Worm (Caenorhabditis elegans) whole organism, L1 larva: ENCODE data around the gene pat-3.

Experiments
- Y116A8C.19 ChIP-seq: sonication (generic microtip); optimal IDR thresholded peaks from 2 replicates; lab custom pipeline; 2016; ENCODE audit warnings: missing compliant biosample characterization, missing genetic modification characterization, borderline replicate concordance
- alr-1 ChIP-seq: fragments of 200-800 bp; sonication (Bioruptor generic); optimal IDR thresholded peaks from 2 replicates; lab custom pipeline; 2018; ENCODE audit warnings: borderline replicate concordance, mild to moderate bottlenecking, missing genetic modification characterization, missing compliant biosample characterization
- ama-1 ChIP-seq: fragments of 150-350 bp; optimal IDR thresholded peaks from 2 replicates; lab custom pipeline; 2014
- ceh-63 ChIP-seq: fragments of 200-800 bp; sonication (Bioruptor generic); optimal IDR thresholded peaks from 2 replicates; lab custom pipeline; 2018; ENCODE audit warnings: mild to moderate bottlenecking, missing genetic modification characterization, missing compliant biosample characterization
- ceh-8 ChIP-seq: fragments of 200-800 bp; sonication (Bioruptor generic); optimal IDR thresholded peaks from 2 replicates; lab custom pipeline; 2018; ENCODE audit warnings: mild to moderate bottlenecking, missing genetic modification characterization, moderate library complexity, missing compliant biosample characterization
- ceh-82 ChIP-seq, 3 experiments: fragments of 150-350 bp in 1 of 3; sonication (generic microtip) in 2 of 3; optimal IDR thresholded peaks; 2 replicates each; lab custom pipeline; 2014 to 2017; ENCODE audit warnings: missing biosample characterization in 3 of 3, missing genetic modification characterization in 3 of 3
- ceh-88 ChIP-seq: fragments of 200-800 bp; sonication (Bioruptor generic); IDR thresholded peaks from 2 replicates; pipeline ENCODE4 v1.3.6; 2022; ENCODE audit warnings: missing genetic modification characterization, missing compliant biosample characterization
- efl-1 ChIP-seq, 4 experiments: fragments of 150-350 bp; optimal IDR thresholded peaks in 3 of 4; peaks in 1 of 4; 1 replicate in 1 of 4; 2 replicates in 3 of 4; lab custom pipeline; 2014; ENCODE audit warnings: missing biosample characterization in 2 of 4, missing genetic modification characterization in 2 of 4, missing genetic modification reagents in 2 of 4
- egl-27 ChIP-seq, 2 experiments: fragments of 150-350 bp in 1 of 2; sonication (generic microtip); optimal IDR thresholded peaks; 3 replicates each; lab custom pipeline; 2017 to 2018; ENCODE audit warnings: missing biosample characterization in 2 of 2, missing genetic modification characterization in 2 of 2, missing genetic modification reagents in 2 of 2
- elt-2 ChIP-seq: sonication (generic microtip); optimal IDR thresholded peaks from 2 replicates; lab custom pipeline; 2016; ENCODE audit warnings: missing genetic modification characterization, mild to moderate bottlenecking, inconsistent platforms, missing compliant biosample characterization, missing genetic modification reagents
- ets-5 ChIP-seq: fragments of 200-800 bp; sonication (Bioruptor generic); IDR thresholded peaks from 2 replicates; pipeline ENCODE4 v1.3.6; 2022; ENCODE audit warnings: missing genetic modification characterization, missing compliant biosample characterization
- fkh-10 ChIP-seq: sonication (generic microtip); optimal IDR thresholded peaks from 2 replicates; lab custom pipeline; 2017; ENCODE audit warnings: missing biosample characterization, missing genetic modification reagents, missing genetic modification characterization
- fkh-4 ChIP-seq: sonication (generic microtip); optimal IDR thresholded peaks from 2 replicates; lab custom pipeline; 2016; ENCODE audit warnings: missing compliant biosample characterization, missing genetic modification characterization, borderline replicate concordance
- fkh-8 ChIP-seq: sonication (generic microtip); optimal IDR thresholded peaks from 2 replicates; lab custom pipeline; 2016; ENCODE audit warnings: mild to moderate bottlenecking, missing genetic modification characterization, missing compliant biosample characterization
- fos-1 ChIP-seq: fragments of 150-350 bp; optimal IDR thresholded peaks from 2 replicates; lab custom pipeline; 2014; ENCODE audit warnings: missing biosample characterization, missing genetic modification characterization
- grh-1 ChIP-seq: fragments of 200-800 bp; sonication (Bioruptor generic); IDR thresholded peaks from 2 replicates; pipeline ENCODE4 v1.3.6; 2022; ENCODE audit warnings: missing genetic modification reagents, missing genetic modification characterization, missing compliant biosample characterization
- hlh-17 ChIP-seq: fragments of 200-800 bp; sonication (Bioruptor generic); optimal IDR thresholded peaks from 2 replicates; lab custom pipeline; 2018; ENCODE audit warnings: missing genetic modification characterization, mild to moderate bottlenecking, missing compliant biosample characterization, moderate library complexity, borderline replicate concordance
- hpl-2 ChIP-seq: fragments of 150-350 bp; optimal IDR thresholded peaks from 2 replicates; lab custom pipeline; 2014; ENCODE audit warnings: missing biosample characterization, missing genetic modification reagents, missing genetic modification characterization
- irx-1 ChIP-seq: sonication (generic microtip); optimal IDR thresholded peaks from 2 replicates; lab custom pipeline; 2016; ENCODE audit warnings: missing genetic modification characterization, missing compliant biosample characterization
- isw-1 ChIP-seq: fragments of 200-800 bp; sonication (Bioruptor generic); IDR thresholded peaks from 2 replicates; pipeline ENCODE4 v1.3.6; 2022; ENCODE audit warnings: missing genetic modification characterization, missing compliant biosample characterization
- lin-14 ChIP-seq: fragments of 200-800 bp; sonication (Bioruptor generic); optimal IDR thresholded peaks from 2 replicates; lab custom pipeline; 2018; ENCODE audit warnings: mild to moderate bottlenecking, missing genetic modification characterization, moderate library complexity, missing compliant biosample characterization
- lin-15B ChIP-seq: fragments of 150-350 bp; sonication (generic microtip); optimal IDR thresholded peaks from 3 replicates; lab custom pipeline; 2014; ENCODE audit warnings: missing biosample characterization, missing genetic modification characterization
- lin-39 ChIP-seq: fragments of 150-350 bp; optimal IDR thresholded peaks from 2 replicates; lab custom pipeline; 2014; ENCODE audit warnings: missing biosample characterization, missing genetic modification reagents, missing genetic modification characterization
- lir-3 ChIP-seq: sonication (generic microtip); optimal IDR thresholded peaks from 2 replicates; lab custom pipeline; 2016; ENCODE audit warnings: mild to moderate bottlenecking, missing genetic modification characterization, moderate library complexity, missing compliant biosample characterization; ENCODE audit not compliant: poor library complexity
- lsy-2 ChIP-seq, 2 experiments: fragments of 150-350 bp; optimal IDR thresholded peaks; 2 replicates each; lab custom pipeline; 2014; ENCODE audit warnings: missing biosample characterization in 2 of 2, missing genetic modification characterization in 2 of 2
- mef-2 ChIP-seq: fragments of 150-350 bp; optimal IDR thresholded peaks from 2 replicates; lab custom pipeline; 2014; ENCODE audit warnings: missing biosample characterization, missing genetic modification characterization
- mep-1 ChIP-seq: fragments of 150-350 bp; optimal IDR thresholded peaks from 2 replicates; lab custom pipeline; 2014; ENCODE audit warnings: missing biosample characterization, missing genetic modification characterization
- nhr-11 ChIP-seq: fragments of 150-350 bp; optimal IDR thresholded peaks from 2 replicates; lab custom pipeline; 2014; ENCODE audit warnings: missing biosample characterization, missing genetic modification characterization
- nhr-237 ChIP-seq: fragments of 150-350 bp; optimal IDR thresholded peaks from 2 replicates; lab custom pipeline; 2014; ENCODE audit warnings: missing biosample characterization, missing genetic modification characterization
- nhr-47 ChIP-seq: sonication (generic microtip); optimal IDR thresholded peaks from 2 replicates; lab custom pipeline; 2016; ENCODE audit warnings: mild to moderate bottlenecking, missing genetic modification characterization, moderate library complexity, missing compliant biosample characterization
- nhr-76 ChIP-seq: sonication (generic microtip); optimal IDR thresholded peaks from 2 replicates; lab custom pipeline; 2017; ENCODE audit warnings: missing biosample characterization, missing genetic modification characterization
- nhr-77 ChIP-seq: fragments of 150-350 bp; optimal IDR thresholded peaks from 2 replicates; lab custom pipeline; 2014; ENCODE audit warnings: missing biosample characterization, missing genetic modification characterization
- pax-3 ChIP-seq: fragments of 200-800 bp; sonication (Bioruptor generic); optimal IDR thresholded peaks from 2 replicates; lab custom pipeline; 2018; ENCODE audit warnings: mild to moderate bottlenecking, missing genetic modification characterization, moderate library complexity, missing compliant biosample characterization
- pqm-1 ChIP-seq: sonication (generic microtip); optimal IDR thresholded peaks from 3 replicates; lab custom pipeline; 2017; ENCODE audit warnings: missing biosample characterization, missing genetic modification characterization
- rnt-1 ChIP-seq: sonication (generic microtip); optimal IDR thresholded peaks from 2 replicates; lab custom pipeline; 2016; ENCODE audit warnings: mild to moderate bottlenecking, missing genetic modification characterization, moderate library complexity, missing compliant biosample characterization
- skn-1 ChIP-seq: fragments of 150-350 bp; optimal IDR thresholded peaks from 2 replicates; lab custom pipeline; 2014; ENCODE audit warnings: missing biosample characterization, missing genetic modification characterization
- snpc-4 ChIP-seq: fragments of 150-350 bp; optimal IDR thresholded peaks from 2 replicates; lab custom pipeline; 2014; ENCODE audit warnings: missing biosample characterization, missing genetic modification characterization
- snu-23 ChIP-seq: sonication (generic microtip); optimal IDR thresholded peaks from 2 replicates; lab custom pipeline; 2016; ENCODE audit warnings: missing genetic modification characterization, missing compliant biosample characterization
- tbx-2 ChIP-seq: sonication (generic microtip); optimal IDR thresholded peaks from 2 replicates; lab custom pipeline; 2016; ENCODE audit warnings: missing genetic modification characterization, missing compliant biosample characterization
- tlp-1 ChIP-seq: fragments of 150-350 bp; optimal IDR thresholded peaks from 2 replicates; lab custom pipeline; 2014; ENCODE audit warnings: missing biosample characterization, missing genetic modification characterization
- unc-86 ChIP-seq: sonication (generic microtip); optimal IDR thresholded peaks from 2 replicates; lab custom pipeline; 2016; ENCODE audit warnings: missing genetic modification characterization, missing compliant biosample characterization
- unc-98 ChIP-seq: fragments of 200-800 bp; sonication (Bioruptor generic); IDR thresholded peaks from 2 replicates; pipeline ENCODE4 v1.3.6; 2022; ENCODE audit warnings: missing genetic modification characterization, missing compliant biosample characterization
- vab-15 ChIP-seq: sonication (generic microtip); optimal IDR thresholded peaks from 2 replicates; lab custom pipeline; 2017; ENCODE audit warnings: missing genotype, mild to moderate bottlenecking, missing genetic modification characterization, missing compliant biosample characterization
- xbp-1 ChIP-seq: sonication (generic microtip); optimal IDR thresholded peaks from 2 replicates; lab custom pipeline; 2016; ENCODE audit warnings: missing genetic modification characterization, missing compliant biosample characterization
- zip-4 ChIP-seq: fragments of 200-800 bp; sonication (Bioruptor generic); optimal IDR thresholded peaks from 2 replicates; lab custom pipeline; 2018; ENCODE audit warnings: mild to moderate bottlenecking, missing genetic modification characterization, moderate library complexity, missing compliant biosample characterization
- ztf-4 ChIP-seq: fragments of 150-350 bp; optimal IDR thresholded peaks from 2 replicates; lab custom pipeline; 2014; ENCODE audit warnings: missing biosample characterization, missing genetic modification characterization

Gene pat-3

DNA sequence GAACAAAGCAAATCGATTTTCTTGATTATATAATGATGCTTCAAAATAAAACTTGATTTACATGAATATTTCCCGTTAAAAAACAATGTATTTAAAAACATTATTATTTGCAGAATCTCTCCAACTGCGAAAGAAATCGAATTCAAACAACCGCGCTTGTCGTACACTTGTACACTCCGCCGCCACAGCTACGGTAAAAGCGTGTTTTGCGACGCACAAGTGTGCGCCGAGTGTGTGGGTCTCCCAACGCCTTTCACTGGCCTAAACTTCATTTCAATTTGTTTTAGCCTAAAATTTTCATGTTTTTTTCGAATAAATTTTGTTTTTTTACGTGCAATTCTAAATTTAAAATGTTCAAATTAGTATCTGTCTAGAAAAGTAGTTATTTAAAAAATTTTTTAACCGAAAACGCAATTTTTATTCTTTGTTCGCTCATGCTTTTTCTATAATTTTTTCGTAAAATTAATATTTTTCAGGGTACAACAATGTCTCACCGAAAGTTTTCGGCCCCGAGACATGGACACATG lies 46.5 kb downstream of the pat-3 start, which contains the start of gene rpl-3 (continued):
- peak; percentile 98 for TF ChIP-seq hpl-2 (GFP tag; lab: Kevin White, UChicago)
- peak; percentile 100 for TF ChIP-seq fkh-10
- TF ChIP-seq nhr-11 (tag; lab: Kevin White, UChicago): peak; percentile 100
- peak; percentile 99 for TF ChIP-seq lin-39 (tag; lab: Kevin White, UChicago)
- TF ChIP-seq vab-15 (tag; lab: Kevin White, UChicago): peak; percentile 99
- peak; percentile 100 for TF ChIP-seq ceh-8 (GFP tag; lab: Kevin White, UChicago)
- peak; percentile 100 for TF ChIP-seq snu-23
- TF ChIP-seq lsy-2 (tag; optimal IDR thresholded peaks at IDR 0.05; lab: Kevin White, UChicago): peak; percentile 100
- TF ChIP-seq nhr-76 (tag; lab: Kevin White, UChicago): peak; percentile 98
- TF ChIP-seq skn-1 (tag; lab: Kevin White, UChicago): peak; percentile 99
- TF ChIP-seq Y116A8C.19 (tag; lab: Kevin White, UChicago): peak; percentile 86
- TF ChIP-seq pax-3 (tag; lab: Kevin White, UChicago): peak; percentile 100
- peak; percentile 99 for TF ChIP-seq fos-1
- TF ChIP-seq nhr-47 (tag; lab: Kevin White, UChicago): peak; percentile 100
- peak; percentile 100 for TF ChIP-seq ceh-88 (GFP tag; lab: Robert Waterston, UW)
- TF ChIP-seq ztf-4: peak; percentile 100
- TF ChIP-seq lir-3 (tag; lab: Kevin White, UChicago): peak; percentile 99
- peak; percentile 100 for TF ChIP-seq fkh-8
- TF ChIP-seq irx-1 (tag; lab: Kevin White, UChicago): peak; percentile 100
- peak; percentile 97 for TF ChIP-seq fkh-4 (tag; lab: Kevin White, UChicago)
- peak; percentile 100 for TF ChIP-seq xbp-1
- no peak for TF ChIP-seq alr-1
- TF ChIP-seq hlh-17 (GFP tag; lab: Kevin White, UChicago): peak; percentile 97
- peak; percentile 100 for TF ChIP-seq isw-1 (GFP tag; lab: Robert Waterston, UW)
- peak; percentile 99 for TF ChIP-seq elt-2 (tag; lab: Kevin White, UChicago)
- TF ChIP-seq efl-1 (optimal IDR thresholded peaks at IDR 0.05; lab: Kevin White, UChicago): peak; percentile 100
- TF ChIP-seq efl-1 (GFP tag; optimal IDR thresholded peaks at IDR 0.05 in 1 of 2; lab: Kevin White, UChicago): peak; percentile 100
- peak; percentile 99 for TF ChIP-seq zip-4 (GFP tag; lab: Kevin White, UChicago)
- peak; percentile 100 for TF ChIP-seq lin-14
- TF ChIP-seq mef-2 (tag; lab: Kevin White, UChicago): peak; percentile 98
- TF ChIP-seq snpc-4 (tag; lab: Kevin White, UChicago): peak; percentile 95
- TF ChIP-seq unc-86 (tag; lab: Kevin White, UChicago): peak; percentile 100
- peak; percentile 100 for TF ChIP-seq ceh-63
- TF ChIP-seq grh-1 (GFP tag; lab: Robert Waterston, UW): peak; percentile 100
- TF ChIP-seq ceh-82 (tag; optimal IDR thresholded peaks at IDR 0.05; lab: Kevin White, UChicago): peak; percentile 100
- peak; percentile 100 for TF ChIP-seq nhr-77 (tag; lab: Kevin White, UChicago)
- peak; percentile 100 for TF ChIP-seq nhr-237
- peak; percentile 96 for TF ChIP-seq ama-1 (lab: Kevin White, UChicago)
- TF ChIP-seq egl-27 (tag; optimal IDR thresholded peaks at IDR 0.05; lab: Kevin White, UChicago): peak; percentile 95 to 96
- peak; percentile 92 for TF ChIP-seq pqm-1 (tag; lab: Kevin White, UChicago)
- TF ChIP-seq mep-1 (tag; lab: Kevin White, UChicago): peak; percentile 100
- peak; percentile 98 for TF ChIP-seq unc-98
- peak; percentile 100 for TF ChIP-seq rnt-1
- TF ChIP-seq tbx-2 (tag; lab: Kevin White, UChicago): peak; percentile 100
- peak; percentile 100 for TF ChIP-seq lin-15B (tag; lab: Kevin White, UChicago)
- TF ChIP-seq tlp-1 (tag; lab: Kevin White, UChicago): no peak
- TF ChIP-seq ets-5: peak; percentile 100
